Worm (Caenorhabditis elegans) whole organism, L3 larva: ENCODE measurements around the gene cpna-5.

ENCODE experiments used
- R02D3.7 ChIP-seq: fragments of 150-350 bp; optimal IDR thresholded peaks from 2 replicates; lab custom pipeline; 2014; ENCODE audit warnings: missing biosample characterization, missing genetic modification characterization
- ama-1 ChIP-seq: fragments of 150-350 bp; optimal IDR thresholded peaks from 2 replicates; lab custom pipeline; 2018
- ceh-28 ChIP-seq: fragments of 150-350 bp; optimal IDR thresholded peaks from 2 replicates; lab custom pipeline; 2014; ENCODE audit warnings: missing biosample characterization, missing genetic modification reagents, missing genetic modification characterization
- ceh-82 ChIP-seq: fragments of 150-350 bp; optimal IDR thresholded peaks from 2 replicates; lab custom pipeline; 2014; ENCODE audit warnings: missing biosample characterization, missing genetic modification characterization
- daf-12 ChIP-seq: fragments of 150-350 bp; optimal IDR thresholded peaks from 2 replicates; lab custom pipeline; 2014; ENCODE audit warnings: missing biosample characterization, missing genetic modification reagents, missing genetic modification characterization
- elt-1 ChIP-seq: fragments of 150-350 bp; optimal IDR thresholded peaks from 2 replicates; lab custom pipeline; 2014; ENCODE audit warnings: missing biosample characterization, missing genetic modification characterization
- elt-2 ChIP-seq: sonication (generic microtip); optimal IDR thresholded peaks from 2 replicates; lab custom pipeline; 2016; ENCODE audit warnings: missing genetic modification reagents, mild to moderate bottlenecking, missing genetic modification characterization, missing compliant biosample characterization
- eor-1 ChIP-seq, 2 experiments: fragments of 150-350 bp; optimal IDR thresholded peaks; 2 replicates each; lab custom pipeline; 2014 to 2018; ENCODE audit warnings: missing biosample characterization in 2 of 2, missing genetic modification characterization in 2 of 2
- fkh-10 ChIP-seq: sonication (generic microtip); optimal IDR thresholded peaks from 2 replicates; lab custom pipeline; 2017; ENCODE audit warnings: missing biosample characterization, missing genetic modification reagents, missing genetic modification characterization
- fkh-2 ChIP-seq: fragments of 150-350 bp; optimal IDR thresholded peaks from 2 replicates; lab custom pipeline; 2014; ENCODE audit warnings: missing biosample characterization, missing genetic modification reagents, missing genetic modification characterization
- fos-1 ChIP-seq: fragments of 150-350 bp; optimal IDR thresholded peaks from 2 replicates; lab custom pipeline; 2014; ENCODE audit warnings: missing biosample characterization, missing genetic modification characterization
- hmg-11 ChIP-seq: sonication (generic microtip); optimal IDR thresholded peaks from 2 replicates; lab custom pipeline; 2016; ENCODE audit warnings: missing genetic modification characterization, missing compliant biosample characterization
- lin-15B ChIP-seq: fragments of 150-350 bp; optimal IDR thresholded peaks from 2 replicates; lab custom pipeline; 2014; ENCODE audit warnings: missing biosample characterization, missing genetic modification characterization
- lin-39 ChIP-seq: fragments of 150-350 bp; optimal IDR thresholded peaks from 2 replicates; lab custom pipeline; 2018; ENCODE audit warnings: missing biosample characterization, missing genetic modification reagents, missing genetic modification characterization
- mdl-1 ChIP-seq: fragments of 150-350 bp; optimal IDR thresholded peaks from 2 replicates; lab custom pipeline; 2014; ENCODE audit warnings: missing biosample characterization, missing genetic modification characterization
- mml-1 ChIP-seq: fragments of 150-350 bp; sonication (generic microtip); optimal IDR thresholded peaks from 3 replicates; lab custom pipeline; 2014; ENCODE audit warnings: missing biosample characterization, missing genetic modification characterization
- nfya-1 ChIP-seq: sonication (generic microtip); optimal IDR thresholded peaks from 2 replicates; lab custom pipeline; 2017; ENCODE audit warnings: missing genetic modification characterization, mild to moderate bottlenecking, missing compliant biosample characterization, antibody characterized with exemption, moderate library complexity; ENCODE audit not compliant: insufficient read depth
- nhr-11 ChIP-seq: fragments of 150-350 bp; optimal IDR thresholded peaks from 2 replicates; lab custom pipeline; 2014; ENCODE audit warnings: missing biosample characterization, missing genetic modification characterization
- nhr-12 ChIP-seq: fragments of 150-350 bp; optimal IDR thresholded peaks from 2 replicates; lab custom pipeline; 2014; ENCODE audit warnings: missing biosample characterization, missing genetic modification characterization
- nhr-28 ChIP-seq: fragments of 150-350 bp; optimal IDR thresholded peaks from 2 replicates; lab custom pipeline; 2014; ENCODE audit warnings: missing biosample characterization, missing genetic modification characterization
- nhr-43 ChIP-seq: sonication (generic microtip); optimal IDR thresholded peaks from 2 replicates; lab custom pipeline; 2016; ENCODE audit warnings: mild to moderate bottlenecking, missing genetic modification characterization, missing compliant biosample characterization; ENCODE audit not compliant: poor library complexity, severe bottlenecking
- nhr-67 ChIP-seq: fragments of 150-350 bp; optimal IDR thresholded peaks from 2 replicates; lab custom pipeline; 2014; ENCODE audit warnings: missing biosample characterization, missing genetic modification characterization
- nhr-76 ChIP-seq: fragments of 150-350 bp; sonication (generic microtip); optimal IDR thresholded peaks from 5 replicates; lab custom pipeline; 2014; ENCODE audit warnings: missing biosample characterization, missing genetic modification characterization
- nhr-77 ChIP-seq: fragments of 150-350 bp; optimal IDR thresholded peaks from 2 replicates; lab custom pipeline; 2014; ENCODE audit warnings: missing biosample characterization, missing genetic modification characterization
- pha-4 ChIP-seq: fragments of 150-350 bp; optimal IDR thresholded peaks from 2 replicates; lab custom pipeline; 2014; ENCODE audit warnings: missing biosample characterization, missing genetic modification reagents, missing genetic modification characterization
- sea-2 ChIP-seq: fragments of 150-350 bp; sonication (generic microtip); optimal IDR thresholded peaks from 4 replicates; lab custom pipeline; 2014; ENCODE audit warnings: missing biosample characterization, missing genetic modification reagents, missing genetic modification characterization
- skn-1 ChIP-seq: fragments of 150-350 bp; optimal IDR thresholded peaks from 2 replicates; lab custom pipeline; 2014; ENCODE audit warnings: missing biosample characterization, missing genetic modification characterization
- tbx-2 ChIP-seq: sonication (generic microtip); optimal IDR thresholded peaks from 2 replicates; lab custom pipeline; 2016; ENCODE audit warnings: mild to moderate bottlenecking, missing genetic modification characterization, missing compliant biosample characterization
- unc-62 ChIP-seq: fragments of 150-350 bp; sonication (generic microtip); optimal IDR thresholded peaks from 4 replicates; lab custom pipeline; 2014; ENCODE audit warnings: missing biosample characterization, missing genetic modification reagents, missing genetic modification characterization

Gene cpna-5

DNA sequence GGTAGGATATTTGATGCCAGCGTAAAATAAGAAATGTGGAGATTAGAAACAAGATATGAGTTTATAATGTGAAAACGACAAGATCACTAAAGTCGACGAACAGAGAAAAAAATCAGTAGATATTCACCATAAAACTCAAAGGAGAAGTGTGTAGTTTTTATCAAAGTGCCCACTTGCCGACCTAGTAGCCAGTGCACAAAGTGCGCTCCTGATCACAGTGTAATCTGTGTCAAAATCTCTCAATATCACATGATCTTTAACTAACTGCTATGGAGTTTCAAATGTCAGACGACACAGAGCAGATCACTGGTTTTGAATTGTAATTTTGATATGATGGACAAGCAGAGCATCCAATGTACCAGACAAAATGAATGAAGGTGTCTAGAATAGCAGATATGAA lies 2.1 kb upstream of the cpna-5 start:
- no peak for TF ChIP-seq mml-1 (tag; lab: Kevin White, UChicago)
- TF ChIP-seq lin-39 (tag; lab: Kevin White, UChicago): no peak
- no peak for TF ChIP-seq elt-1 (tag; lab: Kevin White, UChicago)
- TF ChIP-seq fkh-2 (tag; lab: Kevin White, UChicago): no peak
- no peak for TF ChIP-seq sea-2
- no peak for TF ChIP-seq daf-12 (tag; lab: Kevin White, UChicago)
- no peak for TF ChIP-seq mdl-1 (tag; lab: Kevin White, UChicago)
- no peak for TF ChIP-seq ama-1 (lab: Kevin White, UChicago)

DNA sequence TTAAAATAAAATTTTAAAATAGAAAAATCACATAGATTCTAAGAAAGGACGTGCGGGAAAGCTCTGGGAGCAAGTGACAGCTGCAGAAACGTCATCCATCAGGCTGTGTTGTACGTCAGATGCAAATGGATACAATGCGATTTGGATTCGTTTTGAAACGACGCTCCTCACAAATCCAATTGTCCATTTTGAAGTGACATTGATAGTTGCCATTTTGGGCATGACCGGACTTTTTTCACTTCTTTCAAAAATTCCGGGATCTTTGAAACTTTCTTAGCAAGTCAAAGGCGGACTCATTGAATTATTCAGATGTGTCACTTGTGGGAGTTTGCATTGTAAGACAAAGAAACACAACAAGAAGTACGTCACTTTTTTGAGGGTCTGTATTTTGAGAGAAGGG lies 648 bp upstream of the cpna-5 start:
- TF ChIP-seq lin-39 (tag; lab: Kevin White, UChicago) (no peak), fkh-10 (GFP tag; lab: Kevin White, UChicago) (peak; percentile 39)

DNA sequence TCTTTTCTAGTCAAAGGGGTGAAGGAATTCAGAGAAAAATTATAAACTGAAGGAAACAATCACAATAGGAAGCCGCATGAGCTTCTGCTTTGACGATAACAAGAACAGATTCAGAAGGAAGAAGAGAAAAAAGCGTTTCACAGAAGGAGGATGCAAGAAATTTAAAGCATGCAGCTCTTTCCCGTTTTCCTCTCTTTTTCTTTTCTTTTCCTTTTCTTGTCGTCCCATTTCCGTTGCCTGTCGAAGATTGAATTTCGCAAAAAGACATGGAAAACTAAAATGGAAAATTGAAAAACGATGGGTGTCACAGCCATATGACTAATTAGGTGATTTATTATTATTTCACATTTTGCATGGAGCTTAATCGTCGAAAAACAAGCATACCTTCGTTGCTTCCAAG lies 2.3 kb downstream of the cpna-5 start:
- no peak for TF ChIP-seq skn-1
- TF ChIP-seq pha-4: no peak
- no peak for TF ChIP-seq eor-1 (tag; optimal IDR thresholded peaks at IDR 0.05; lab: Kevin White, UChicago)
- TF ChIP-seq fos-1: no peak
- peak; percentile 14 for TF ChIP-seq hmg-11 (tag; lab: Kevin White, UChicago)
- no peak for TF ChIP-seq fkh-2 (tag; lab: Kevin White, UChicago)
- TF ChIP-seq ceh-28 (tag; lab: Kevin White, UChicago): no peak
- TF ChIP-seq nhr-77 (tag; lab: Kevin White, UChicago): no peak
- TF ChIP-seq nhr-11 (tag; lab: Kevin White, UChicago): no peak
- peak; percentile 39 for TF ChIP-seq fkh-10 (GFP tag; lab: Kevin White, UChicago)

- TF ChIP-seq nfya-1: peak; percentile 26
- TF ChIP-seq nhr-28 (tag; lab: Kevin White, UChicago): no peak
- peak; percentile 4 for TF ChIP-seq lin-39 (tag; lab: Kevin White, UChicago)
- TF ChIP-seq fkh-10 (GFP tag; lab: Kevin White, UChicago): peak; percentile 97
- peak; percentile 60 for TF ChIP-seq elt-1 (tag; lab: Kevin White, UChicago)
- TF ChIP-seq, all 47 proteins: peak for 4
Observed at ce11 chrII:7714614-7715186, 3.7 kb downstream of the cpna-5 start.

ce11 chrII:7709301-7709754 lies 9.1 kb downstream of the cpna-5 start, which contains the start of gene sre-1:
Gene sre-1, plus strand, starts transcription at chrII:7709704.
- TF ChIP-seq nhr-12 (tag; lab: Kevin White, UChicago) (no peak), unc-62 (no peak), sea-2 (no peak), mml-1 (tag; lab: Kevin White, UChicago) (no peak), nhr-76 (tag; lab: Kevin White, UChicago) (no peak), nhr-77 (tag; lab: Kevin White, UChicago) (no peak)

- TF ChIP-seq elt-2 (tag; lab: Kevin White, UChicago): peak; percentile 35
- TF ChIP-seq tbx-2 (tag; lab: Kevin White, UChicago): no peak
- TF ChIP-seq ceh-82 (tag; lab: Kevin White, UChicago): peak; percentile 27
- no peak for TF ChIP-seq sea-2
- TF ChIP-seq lin-39 (tag; lab: Kevin White, UChicago): peak; percentile 70
- no peak for TF ChIP-seq daf-12 (tag; lab: Kevin White, UChicago)
- TF ChIP-seq nhr-43 (tag; lab: Kevin White, UChicago): peak; percentile 73
- TF ChIP-seq hmg-11 (tag; lab: Kevin White, UChicago): peak; percentile 65
- TF ChIP-seq nfya-1: peak; percentile 61
- no peak for TF ChIP-seq lin-15B (tag; lab: Kevin White, UChicago)
- peak; percentile 29 for TF ChIP-seq R02D3.7 (tag; lab: Kevin White, UChicago)
- TF ChIP-seq ama-1 (lab: Kevin White, UChicago): peak; percentile 51
- TF ChIP-seq nhr-67: peak; percentile 33
- TF ChIP-seq ceh-28 (tag; lab: Kevin White, UChicago): peak; percentile 17
- no peak for TF ChIP-seq nhr-11 (tag; lab: Kevin White, UChicago)
- TF ChIP-seq, all 47 proteins: peak for 10
Observed at ce11 chrII:7708540-7708939, 9.9 kb downstream of the cpna-5 start, which contains the start of gene B0495.9. Gene B0495.9, minus strand, starts transcription at chrII:7708710.
